Worm (Caenorhabditis elegans): ENCODE data around the gene Y64G10A.2.
A peak's percentile ranks its signal among the peaks of the same experiment; 100 is the strongest.

Y64G10A.2 gene

DNA sequence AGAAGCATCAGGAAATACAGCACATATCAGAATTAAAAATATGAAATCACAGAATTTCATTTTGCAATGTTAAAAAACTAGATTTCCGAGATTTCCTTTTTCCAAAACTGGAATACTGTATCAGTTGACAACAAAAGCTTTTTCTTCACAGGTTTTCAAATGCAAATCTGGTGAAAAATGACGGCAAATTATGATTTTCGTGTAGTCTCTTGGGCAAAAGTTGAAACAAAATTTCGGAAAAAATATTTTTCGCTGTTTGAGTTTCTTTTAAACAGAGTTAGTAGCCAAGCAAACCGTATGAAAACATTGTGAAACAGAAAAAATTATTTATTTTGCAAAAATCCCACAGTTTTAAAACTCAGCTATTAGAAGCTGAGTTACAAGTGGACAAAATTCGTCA is at the start of gene Y64G10A.2:
Gene Y64G10A.2 (minus strand): TSS at position 101 of the 400 bp plus-strand sequence.
- TF ChIP-seq elt-4 (tag; optimal IDR thresholded peaks at IDR 0.05), result no peak

DNA sequence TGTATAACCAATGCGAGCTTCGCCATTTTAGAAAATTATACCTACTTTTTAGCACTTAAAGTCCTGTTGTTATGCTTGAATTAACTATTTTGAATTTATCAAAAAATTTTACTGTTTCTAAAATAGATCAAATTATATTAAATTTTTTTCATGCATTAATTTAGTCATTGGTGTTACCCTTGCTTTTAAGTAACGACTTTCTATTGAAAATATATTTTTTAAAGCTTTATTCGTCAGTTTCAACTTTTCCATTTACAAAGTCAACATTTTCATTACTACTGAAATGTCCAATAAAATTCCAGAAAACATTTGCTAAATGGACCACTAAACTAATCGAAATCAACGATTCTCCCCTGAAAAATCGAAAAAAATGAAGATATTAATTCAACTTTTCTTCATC is 47.3 kb upstream of the Y64G10A.2 start, which contains the start of gene Y64G10A.7:
Gene Y64G10A.7 (plus strand): TSS at position 301 of the 400 bp plus-strand sequence.
- TF ChIP-seq lim-6 (tag; optimal IDR thresholded peaks at IDR 0.05), result no peak
- no peak for TF ChIP-seq ceh-2 (tag; optimal IDR thresholded peaks at IDR 0.05)
- no peak for TF ChIP-seq Y22D7AL.16 (tag; optimal IDR thresholded peaks at IDR 0.05)
- no peak for TF ChIP-seq madf-2 (tag; optimal IDR thresholded peaks at IDR 0.05)
- TF ChIP-seq che-1 (tag; optimal IDR thresholded peaks at IDR 0.05), result no peak
- TF ChIP-seq unc-55 (GFP tag; optimal IDR thresholded peaks at IDR 0.05), result no peak
- TF ChIP-seq ceh-22 (tag; optimal IDR thresholded peaks at IDR 0.05), result no peak
- no peak for TF ChIP-seq hlh-30 (tag; optimal IDR thresholded peaks at IDR 0.05; ENCODE audit: insufficient read depth)
- no peak for TF ChIP-seq sox-2 (GFP tag; IDR thresholded peaks at IDR 0.05)
- TF ChIP-seq pat-9 (tag; optimal IDR thresholded peaks at IDR 0.05), result no peak
- TF ChIP-seq pax-1 (tag; optimal IDR thresholded peaks at IDR 0.05), result no peak
- no peak for TF ChIP-seq unc-86 (tag; optimal IDR thresholded peaks at IDR 0.05)
- no peak for TF ChIP-seq ceh-34 (tag; optimal IDR thresholded peaks at IDR 0.05)
- TF ChIP-seq syd-9 (tag; optimal IDR thresholded peaks at IDR 0.05), result no peak
- TF ChIP-seq pag-3 (tag; optimal IDR thresholded peaks at IDR 0.05; ENCODE audit: borderline replicate concordance), result no peak
- TF ChIP-seq dve-1 (tag; optimal IDR thresholded peaks at IDR 0.05), result no peak
- TF ChIP-seq F13H6.1 (tag; optimal IDR thresholded peaks at IDR 0.05), result no peak
- no peak for TF ChIP-seq ref-2 (tag; optimal IDR thresholded peaks at IDR 0.05)
- no peak for TF ChIP-seq fkh-6 (tag; optimal IDR thresholded peaks at IDR 0.05)
- no peak for TF ChIP-seq ceh-6 (GFP tag; optimal IDR thresholded peaks at IDR 0.05)

DNA sequence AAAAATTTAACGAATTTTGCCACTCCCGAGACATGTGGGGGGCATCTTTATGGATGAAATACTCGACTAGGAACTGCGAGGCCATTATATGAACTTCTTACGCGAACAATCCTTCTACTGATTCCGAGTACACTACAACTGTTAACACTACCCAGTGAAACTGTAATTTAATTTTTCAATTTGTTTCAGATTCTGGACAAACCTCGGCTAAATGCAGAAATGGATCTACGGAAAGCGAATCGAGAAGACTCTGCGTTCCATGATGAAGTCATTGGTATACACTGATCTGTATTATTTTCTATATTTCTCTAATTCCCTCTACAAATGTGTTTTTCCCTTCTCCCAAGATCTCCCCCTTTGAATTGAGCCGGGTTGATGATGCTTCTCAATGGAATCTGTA is 40.7 kb upstream of the Y64G10A.2 start:
- TF ChIP-seq rnt-1 (tag; optimal IDR thresholded peaks at IDR 0.05) (no peak), ceh-22 (tag; optimal IDR thresholded peaks at IDR 0.05) (no peak), nhr-232 (tag; optimal IDR thresholded peaks at IDR 0.05) (no peak), ama-1 (optimal IDR thresholded peaks at IDR 0.05) (no peak), unc-3 (GFP tag; conservative IDR thresholded peaks at IDR 0.05) (no peak), unc-3 (tag; optimal IDR thresholded peaks at IDR 0.05) (no peak), hlh-6 (tag; optimal IDR thresholded peaks at IDR 0.05) (no peak), pha-4 (tag; optimal IDR thresholded peaks at IDR 0.05) (no peak), sox-2 (GFP tag; IDR thresholded peaks at IDR 0.05) (no peak), lin-11 (tag; optimal IDR thresholded peaks at IDR 0.05) (no peak), K02D7.2 (tag; optimal IDR thresholded peaks at IDR 0.05) (no peak), lim-6 (tag; optimal IDR thresholded peaks at IDR 0.05) (no peak), C08G9.2 (tag; optimal IDR thresholded peaks at IDR 0.05) (no peak), odd-2 (tag; optimal IDR thresholded peaks at IDR 0.05) (no peak), nhr-11 (tag; optimal IDR thresholded peaks at IDR 0.05) (no peak), ahr-1 (tag; optimal IDR thresholded peaks at IDR 0.05) (no peak)

DNA sequence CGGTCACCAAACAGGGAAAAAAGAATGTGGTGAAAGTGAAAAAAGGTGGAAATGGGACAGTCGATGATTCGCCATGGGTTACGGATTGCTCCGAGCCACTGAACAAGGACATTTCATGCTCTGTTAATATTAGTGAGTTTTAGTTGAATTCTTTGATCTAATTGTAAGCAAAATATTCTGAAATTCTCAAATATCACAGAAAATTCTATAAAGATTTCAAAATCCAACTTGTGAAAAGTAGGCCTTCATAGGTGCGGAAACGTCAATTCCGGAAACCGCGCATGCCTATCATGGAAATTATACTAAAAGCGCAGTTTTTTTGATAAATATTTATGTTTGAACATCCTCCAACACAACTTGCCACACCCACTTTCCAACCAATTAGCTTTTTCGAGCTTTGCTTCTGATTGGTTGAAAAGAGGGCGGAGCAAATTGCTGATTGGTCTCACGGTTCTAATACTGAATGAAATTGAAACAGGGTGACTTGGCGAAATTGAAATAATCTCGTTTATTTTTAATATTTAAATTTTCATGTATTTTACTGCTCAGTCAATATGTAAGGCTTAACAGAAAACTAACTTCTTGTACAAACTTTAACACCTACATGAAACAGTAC is 32.6 kb upstream of the Y64G10A.2 start:
- TF ChIP-seq nfya-1 (tag; optimal IDR thresholded peaks at IDR 0.05), result peak; percentile 56
- TF ChIP-seq sox-4 (tag; optimal IDR thresholded peaks at IDR 0.05), result no peak

DNA sequence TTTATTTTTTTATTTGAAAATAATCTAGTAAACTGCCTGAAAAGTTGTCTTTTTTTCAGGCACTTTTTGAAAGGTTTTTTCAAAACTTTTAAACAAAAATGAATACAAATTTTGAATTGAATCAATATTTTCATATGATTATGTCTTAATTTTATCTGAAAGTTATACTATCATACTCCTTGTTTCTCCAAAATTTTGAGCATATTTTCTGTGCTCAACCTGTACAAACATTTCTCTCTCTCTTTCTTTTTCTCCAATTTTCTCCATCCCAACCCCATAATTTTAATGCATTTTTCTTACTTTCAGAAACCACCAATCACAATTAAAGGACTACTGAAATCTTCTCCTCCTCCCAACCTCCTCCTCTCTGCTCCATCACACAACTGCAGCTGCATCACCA is 31.9 kb upstream of the Y64G10A.2 start, which contains the start of gene ilcr-1:
Gene ilcr-1 (plus strand): TSS at position 301 of the 400 bp plus-strand sequence.
- TF ChIP-seq fkh-6 (tag; optimal IDR thresholded peaks at IDR 0.05) (no peak), ceh-9 (tag; optimal IDR thresholded peaks at IDR 0.05) (no peak), hlh-30 (tag; optimal IDR thresholded peaks at IDR 0.05; ENCODE audit: insufficient read depth) (no peak), hlh-6 (tag; optimal IDR thresholded peaks at IDR 0.05) (no peak), K09A11.1 (tag; optimal IDR thresholded peaks at IDR 0.05; ENCODE audit: insufficient read depth) (no peak), ceh-14 (tag; optimal IDR thresholded peaks at IDR 0.05) (no peak), mec-3 (tag; optimal IDR thresholded peaks at IDR 0.05; ENCODE audit: borderline replicate concordance) (no peak), dmd-4 (tag; optimal IDR thresholded peaks at IDR 0.05; ENCODE audit: borderline replicate concordance) (no peak), unc-3 (GFP tag; conservative IDR thresholded peaks at IDR 0.05) (no peak), unc-3 (tag; optimal IDR thresholded peaks at IDR 0.05) (no peak), ceh-48 (tag; optimal IDR thresholded peaks at IDR 0.05) (no peak), pha-4 (tag; optimal IDR thresholded peaks at IDR 0.05) (no peak), hlh-8 (tag; optimal IDR thresholded peaks at IDR 0.05) (no peak), T23F11.4 (GFP tag; optimal IDR thresholded peaks at IDR 0.05) (no peak)
